Worm (Caenorhabditis elegans) whole organism, L4 larva: ENCODE measurements around the gene zig-2.

Experiments used
- D1046.2 ChIP-seq: fragments of 200-800 bp; sonication (Bioruptor generic); IDR thresholded peaks from 2 replicates; pipeline ENCODE4 v1.3.6; 2022; ENCODE audit warnings: missing genetic modification characterization, missing compliant biosample characterization
- F10B5.3 ChIP-seq: sonication (generic microtip); optimal IDR thresholded peaks from 2 replicates; lab custom pipeline; 2016; ENCODE audit warnings: mild to moderate bottlenecking, missing genetic modification characterization, missing compliant biosample characterization
- F26F4.8 ChIP-seq: fragments of 200-800 bp; sonication (Bioruptor generic); conservative IDR thresholded peaks from 2 replicates; pipeline ENCODE4 v1.3.6; 2022; ENCODE audit warnings: missing genetic modification characterization, missing compliant biosample characterization
- F37D6.2 ChIP-seq: sonication (generic microtip); optimal IDR thresholded peaks from 2 replicates; lab custom pipeline; 2016; ENCODE audit warnings: mild to moderate bottlenecking, missing genetic modification characterization, missing compliant biosample characterization
- F49E8.2 ChIP-seq: sonication (generic microtip); optimal IDR thresholded peaks from 2 replicates; lab custom pipeline; 2016; ENCODE audit warnings: missing compliant biosample characterization, mild to moderate bottlenecking, missing genetic modification characterization, borderline replicate concordance
- T20F7.1 ChIP-seq: fragments of 200-800 bp; sonication (Bioruptor generic); optimal IDR thresholded peaks from 2 replicates; lab custom pipeline; 2018; ENCODE audit warnings: mild to moderate bottlenecking, missing genetic modification characterization, missing compliant biosample characterization
- Y5F2A.4 ChIP-seq: fragments of 200-800 bp; sonication (Bioruptor generic); optimal IDR thresholded peaks from 2 replicates; lab custom pipeline; 2018; ENCODE audit warnings: mild to moderate bottlenecking, missing genetic modification characterization, missing compliant biosample characterization
- ama-1 ChIP-seq: fragments of 150-350 bp; optimal IDR thresholded peaks from 2 replicates; lab custom pipeline; 2014; ENCODE audit warnings: inconsistent platforms, mixed read lengths
- arid-1 ChIP-seq: fragments of 200-800 bp; sonication (Bioruptor generic); conservative IDR thresholded peaks from 2 replicates; pipeline ENCODE4 v1.3.6; 2022; ENCODE audit warnings: missing genetic modification reagents, missing genetic modification characterization, missing compliant biosample characterization
- attf-4 ChIP-seq: sonication (generic microtip); optimal IDR thresholded peaks from 3 replicates; lab custom pipeline; 2017; ENCODE audit warnings: missing biosample characterization, missing genetic modification characterization
- ceh-44 ChIP-seq: fragments of 200-800 bp; sonication (Bioruptor generic); IDR thresholded peaks from 2 replicates; pipeline ENCODE4 v1.3.6; 2022; ENCODE audit warnings: missing genetic modification reagents, missing genetic modification characterization, missing compliant biosample characterization
- ceh-62 ChIP-seq: sonication (generic microtip); optimal IDR thresholded peaks from 2 replicates; lab custom pipeline; 2017; ENCODE audit warnings: missing biosample characterization, missing genetic modification characterization
- ceh-82 ChIP-seq: sonication (generic microtip); optimal IDR thresholded peaks from 2 replicates; lab custom pipeline; 2017; ENCODE audit warnings: missing biosample characterization, missing genetic modification characterization
- ces-1 ChIP-seq: fragments of 150-350 bp; sonication (generic microtip); optimal IDR thresholded peaks from 4 replicates; lab custom pipeline; 2014; ENCODE audit warnings: missing biosample characterization, missing genetic modification reagents, missing genetic modification characterization
- cey-2 ChIP-seq: sonication (generic microtip); optimal IDR thresholded peaks from 3 replicates; lab custom pipeline; 2017; ENCODE audit warnings: missing genetic modification characterization, mild to moderate bottlenecking, missing compliant biosample characterization, antibody characterized with exemption, borderline replicate concordance; ENCODE audit not compliant: insufficient read depth
- daf-12 ChIP-seq: fragments of 150-350 bp; optimal IDR thresholded peaks from 2 replicates; lab custom pipeline; 2014; ENCODE audit warnings: missing biosample characterization, missing genetic modification reagents, missing genetic modification characterization
- daf-8 ChIP-seq: fragments of 200-800 bp; sonication (Bioruptor generic); IDR thresholded peaks from 2 replicates; pipeline ENCODE4 v1.3.6; 2022; ENCODE audit warnings: missing genetic modification characterization, missing compliant biosample characterization
- dpl-1 ChIP-seq: fragments of 150-350 bp; optimal IDR thresholded peaks from 2 replicates; lab custom pipeline; 2014; ENCODE audit warnings: missing biosample characterization, missing genetic modification reagents, missing genetic modification characterization
- egl-27 ChIP-seq: sonication (generic microtip); optimal IDR thresholded peaks from 3 replicates; lab custom pipeline; 2017; ENCODE audit warnings: missing biosample characterization, missing genetic modification reagents, missing genetic modification characterization
- egl-43 ChIP-seq: fragments of 200-800 bp; sonication (Bioruptor generic); IDR thresholded peaks from 2 replicates; pipeline ENCODE4 v1.3.6; 2022; ENCODE audit warnings: missing genetic modification reagents, missing genetic modification characterization, missing compliant biosample characterization
- fos-1 ChIP-seq: fragments of 150-350 bp; optimal IDR thresholded peaks from 2 replicates; lab custom pipeline; 2014; ENCODE audit warnings: missing biosample characterization, missing genetic modification characterization
- gei-8 ChIP-seq: fragments of 200-800 bp; sonication (Bioruptor generic); optimal IDR thresholded peaks from 2 replicates; lab custom pipeline; 2018; ENCODE audit warnings: mild to moderate bottlenecking, missing genetic modification characterization, missing compliant biosample characterization
- hmg-1.1 ChIP-seq: fragments of 200-800 bp; sonication (Bioruptor generic); IDR thresholded peaks from 2 replicates; pipeline ENCODE4 v1.3.6; 2022; ENCODE audit warnings: missing genetic modification reagents, missing genetic modification characterization, missing compliant biosample characterization
- lin-1 ChIP-seq: fragments of 200-800 bp; sonication (Bioruptor generic); IDR thresholded peaks from 2 replicates; pipeline ENCODE4 v1.3.6; 2022; ENCODE audit warnings: missing genetic modification reagents, missing genetic modification characterization, missing compliant biosample characterization
- lin-13 ChIP-seq: fragments of 150-350 bp; optimal IDR thresholded peaks from 2 replicates; lab custom pipeline; 2014; ENCODE audit warnings: missing biosample characterization, missing genetic modification reagents, missing genetic modification characterization
- lin-38 ChIP-seq: fragments of 200-800 bp; sonication (Bioruptor generic); IDR thresholded peaks from 2 replicates; pipeline ENCODE4 v1.3.6; 2022; ENCODE audit warnings: missing genetic modification reagents, missing genetic modification characterization, missing compliant biosample characterization
- lsy-2 ChIP-seq, 2 experiments: fragments of 150-350 bp in 1 of 2; sonication (generic microtip) in 1 of 2; optimal IDR thresholded peaks; 2 replicates each; lab custom pipeline; 2014 to 2017; ENCODE audit warnings: missing biosample characterization in 2 of 2, missing genetic modification characterization in 2 of 2
- mxl-2 ChIP-seq: fragments of 200-800 bp; sonication (Bioruptor generic); conservative IDR thresholded peaks from 2 replicates; pipeline ENCODE4 v1.3.6; 2022; ENCODE audit warnings: missing genetic modification reagents, missing genetic modification characterization, missing compliant biosample characterization
- mxl-3 ChIP-seq: fragments of 200-800 bp; sonication (Bioruptor generic); optimal IDR thresholded peaks from 2 replicates; lab custom pipeline; 2018; ENCODE audit warnings: mild to moderate bottlenecking, missing genetic modification characterization, missing compliant biosample characterization
- nhr-11 ChIP-seq: fragments of 150-350 bp; optimal IDR thresholded peaks from 2 replicates; lab custom pipeline; 2014; ENCODE audit warnings: missing biosample characterization, missing genetic modification characterization
- nhr-111 ChIP-seq: fragments of 200-800 bp; sonication (Bioruptor generic); optimal IDR thresholded peaks from 2 replicates; lab custom pipeline; 2018; ENCODE audit warnings: mild to moderate bottlenecking, missing genetic modification characterization, missing compliant biosample characterization
- nhr-237 ChIP-seq: sonication (generic microtip); optimal IDR thresholded peaks from 2 replicates; lab custom pipeline; 2017; ENCODE audit warnings: missing biosample characterization, missing genetic modification characterization
- nhr-42 ChIP-seq: fragments of 200-800 bp; sonication (Bioruptor generic); IDR thresholded peaks from 2 replicates; pipeline ENCODE4 v1.3.6; 2022; ENCODE audit warnings: missing genetic modification characterization, missing compliant biosample characterization
- nhr-48 ChIP-seq: sonication (generic microtip); optimal IDR thresholded peaks from 2 replicates; lab custom pipeline; 2016; ENCODE audit warnings: mild to moderate bottlenecking, missing genetic modification characterization, missing compliant biosample characterization
- nhr-6 ChIP-seq: fragments of 150-350 bp; optimal IDR thresholded peaks from 2 replicates; lab custom pipeline; 2014; ENCODE audit warnings: missing biosample characterization, missing genetic modification characterization
- php-3 ChIP-seq: fragments of 200-800 bp; sonication (Bioruptor generic); IDR thresholded peaks from 2 replicates; pipeline ENCODE4 v1.3.6; 2022; ENCODE audit warnings: missing genetic modification reagents, missing genetic modification characterization, missing compliant biosample characterization
- pqm-1 ChIP-seq: sonication (generic microtip); optimal IDR thresholded peaks from 2 replicates; lab custom pipeline; 2017; ENCODE audit warnings: missing biosample characterization, missing genetic modification characterization
- rbr-2 ChIP-seq: sonication (generic microtip); optimal IDR thresholded peaks from 2 replicates; lab custom pipeline; 2016; ENCODE audit warnings: missing genotype, missing genetic modification characterization, missing compliant biosample characterization
- skn-1 ChIP-seq: fragments of 150-350 bp; optimal IDR thresholded peaks from 2 replicates; lab custom pipeline; 2014; ENCODE audit warnings: missing biosample characterization, missing genetic modification characterization
- snpc-4 ChIP-seq: fragments of 150-350 bp; optimal IDR thresholded peaks from 2 replicates; lab custom pipeline; 2014; ENCODE audit warnings: missing biosample characterization, missing genetic modification characterization
- spr-1 ChIP-seq: sonication (generic microtip); optimal IDR thresholded peaks from 2 replicates; lab custom pipeline; 2016; ENCODE audit warnings: mild to moderate bottlenecking, missing genetic modification characterization, missing compliant biosample characterization
- spr-3 ChIP-seq: fragments of 200-800 bp; sonication (Bioruptor generic); optimal IDR thresholded peaks from 2 replicates; lab custom pipeline; 2018; ENCODE audit warnings: mild to moderate bottlenecking, missing genetic modification characterization, missing compliant biosample characterization
- tag-97 ChIP-seq: fragments of 200-800 bp; sonication (Bioruptor generic); IDR thresholded peaks from 2 replicates; pipeline ENCODE4 v1.3.6; 2022; ENCODE audit warnings: missing genetic modification characterization, missing compliant biosample characterization
- unc-39 ChIP-seq: sonication (generic microtip); optimal IDR thresholded peaks from 2 replicates; lab custom pipeline; 2017; ENCODE audit warnings: missing biosample characterization, missing genetic modification characterization
- unc-62 ChIP-seq, 3 experiments: fragments of 150-350 bp in 1 of 3; sonication (generic microtip); optimal IDR thresholded peaks in 2 of 3; peaks in 1 of 3; 1 replicate in 1 of 3; 2 replicates in 2 of 3; lab custom pipeline; 2014 to 2017; ENCODE audit warnings: missing biosample characterization in 3 of 3, missing genetic modification characterization in 3 of 3, missing genetic modification reagents in 3 of 3, missing genotype in 1 of 3
- zag-1 ChIP-seq: fragments of 150-350 bp; optimal IDR thresholded peaks from 2 replicates; lab custom pipeline; 2014; ENCODE audit warnings: missing biosample characterization, missing genetic modification characterization
- zfp-2 ChIP-seq: sonication (generic microtip); optimal IDR thresholded peaks from 2 replicates; lab custom pipeline; 2016; ENCODE audit warnings: mild to moderate bottlenecking, missing genetic modification characterization, missing compliant biosample characterization
- zip-2 ChIP-seq: fragments of 150-350 bp; optimal IDR thresholded peaks from 2 replicates; lab custom pipeline; 2014; ENCODE audit warnings: missing biosample characterization, missing genetic modification characterization
- ztf-11 ChIP-seq: fragments of 150-350 bp; optimal IDR thresholded peaks from 2 replicates; lab custom pipeline; 2014; ENCODE audit warnings: missing biosample characterization, missing genetic modification characterization
- ztf-7 ChIP-seq: fragments of 150-350 bp; optimal IDR thresholded peaks from 2 replicates; lab custom pipeline; 2014; ENCODE audit warnings: missing biosample characterization, missing genetic modification characterization

The zig-2 gene

ce11 chrX:12348329-12348728 lies 7.1 kb upstream of the zig-2 start, which contains the start of gene F42F12.14:
TSS of gene F42F12.14 (plus strand) at chrX:12348629.
- TF ChIP-seq unc-62 (GFP tag; optimal IDR thresholded peaks at IDR 0.05 in 1 of 2; lab: Kevin White, UChicago), result peak in 1 of 2 experiments; percentile 74
- no peak for TF ChIP-seq unc-62 (tag; optimal IDR thresholded peaks at IDR 0.05; lab: Kevin White, UChicago)
- TF ChIP-seq ceh-62 (tag; lab: Kevin White, UChicago), result no peak
- TF ChIP-seq, all 104 proteins: peak for 1

- TF ChIP-seq egl-43 (no peak; the same call in none of the 2 replicates), nhr-42 (GFP tag; lab: Robert Waterston, UW) (no peak), egl-27 (tag; lab: Kevin White, UChicago) (no peak), lsy-2 (tag; optimal IDR thresholded peaks at IDR 0.05; lab: Kevin White, UChicago) (no peak), attf-4 (tag; lab: Kevin White, UChicago) (no peak), ceh-44 (peak; percentile 81), zag-1 (tag; lab: Kevin White, UChicago) (no peak), dpl-1 (no peak), lin-13 (GFP tag; lab: Kevin White, UChicago) (peak; percentile 14), rbr-2 (tag; lab: Kevin White, UChicago) (peak; percentile 28), cey-2 (tag; lab: Kevin White, UChicago) (no peak), lin-1 (no peak), lin-38 (GFP tag; lab: Robert Waterston, UW) (no peak), gei-8 (GFP tag; lab: Kevin White, UChicago) (no peak), mxl-2 (no peak), D1046.2 (GFP tag; lab: Robert Waterston, UW) (no peak), ztf-11 (tag; lab: Kevin White, UChicago) (no peak), spr-3 (GFP tag; lab: Kevin White, UChicago) (peak; percentile 35), nhr-111 (GFP tag; lab: Kevin White, UChicago) (no peak), zfp-2 (tag; lab: Kevin White, UChicago) (no peak), ces-1 (GFP tag; lab: Kevin White, UChicago) (no peak), nhr-48 (no peak), ztf-7 (tag; lab: Kevin White, UChicago) (peak; percentile 28), daf-8 (GFP tag; lab: Robert Waterston, UW) (no peak), spr-1 (tag; lab: Kevin White, UChicago) (peak; percentile 10), F49E8.2 (tag; lab: Kevin White, UChicago) (no peak), snpc-4 (tag; lab: Kevin White, UChicago) (no peak), daf-12 (tag; lab: Kevin White, UChicago) (no peak), F26F4.8 (GFP tag; lab: Robert Waterston, UW) (peak; percentile 67; the same call in 1 of the 2 replicates), php-3 (GFP tag; lab: Robert Waterston, UW) (no peak; the same call in 1 of the 2 replicates), nhr-6 (tag; lab: Kevin White, UChicago) (peak; percentile 32), nhr-11 (tag; lab: Kevin White, UChicago) (no peak), fos-1 (no peak), pqm-1 (no peak), unc-62 (GFP tag; optimal IDR thresholded peaks at IDR 0.05 in 1 of 2; lab: Kevin White, UChicago) (no peak), unc-62 (tag; optimal IDR thresholded peaks at IDR 0.05; lab: Kevin White, UChicago) (no peak), mxl-3 (GFP tag; lab: Kevin White, UChicago) (peak; percentile 53), tag-97 (GFP tag; lab: Robert Waterston, UW) (no peak), F37D6.2 (tag; lab: Kevin White, UChicago) (no peak), Y5F2A.4 (GFP tag; lab: Kevin White, UChicago) (no peak), nhr-237 (tag; lab: Kevin White, UChicago) (no peak), arid-1 (GFP tag; lab: Robert Waterston, UW) (peak; percentile 52; the same call in 1 of the 2 replicates), T20F7.1 (GFP tag; lab: Kevin White, UChicago) (no peak), zip-2 (tag; lab: Kevin White, UChicago) (no peak), F10B5.3 (tag; lab: Kevin White, UChicago) (no peak), skn-1 (tag; lab: Kevin White, UChicago) (no peak), hmg-1.1 (GFP tag; lab: Robert Waterston, UW) (peak; percentile 78), ceh-82 (tag; lab: Kevin White, UChicago) (no peak), unc-39 (tag; lab: Kevin White, UChicago) (no peak), ama-1 (lab: Kevin White, UChicago) (no peak)
Observed at ce11 chrX:12347822-12348221, 6.6 kb upstream of the zig-2 start.
